Worm (Caenorhabditis elegans): ENCODE measurements around the gene mtl-1.

mtl-1 gene

DNA sequence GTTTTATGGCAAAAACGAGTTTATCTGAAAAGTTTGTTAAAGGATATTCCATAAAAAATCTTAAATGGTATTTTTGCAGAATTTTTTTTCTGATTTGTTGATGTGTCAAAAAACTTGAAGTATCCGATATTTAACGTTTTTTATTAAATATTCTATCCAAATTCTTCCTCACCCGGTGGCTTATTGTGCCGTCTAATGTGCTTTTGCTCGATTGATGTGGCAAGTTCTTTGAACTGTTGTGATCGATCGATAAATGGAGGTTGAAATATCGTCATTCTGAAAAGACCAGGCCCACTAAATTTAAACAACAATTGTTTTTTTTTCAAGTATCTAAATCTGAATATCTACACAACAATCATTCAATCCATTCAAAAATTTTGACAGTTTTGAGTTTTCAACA is 36.5 kb downstream of the mtl-1 start, which contains the start of gene syx-18:
syx-18 (minus strand) TSS at position 276 of the 400 bp plus-strand sequence.
- TF ChIP-seq let-607 (tag; optimal IDR thresholded peaks at IDR 0.05) (peak in 1 of 2 experiments; percentile 38), atf-7 (tag; optimal IDR thresholded peaks at IDR 0.05) (peak; percentile 7), zim-3 (tag; optimal IDR thresholded peaks at IDR 0.05) (no peak), madf-10 (tag; optimal IDR thresholded peaks at IDR 0.05) (no peak), hsf-1 (GFP tag; IDR thresholded peaks at IDR 0.05) (0 out of 2 replicates have a peak, but pooled peaks have one; percentile 48), T26A5.8 (tag; optimal IDR thresholded peaks at IDR 0.05) (no peak), F39B2.1 (GFP tag; IDR thresholded peaks at IDR 0.05) (0 out of 2 replicates have a peak, but pooled peaks have one; percentile 9), lin-35 (GFP tag; optimal IDR thresholded peaks at IDR 0.05) (peak in 2 of 3 experiments; percentile 33 to 43), madf-6 (GFP tag; IDR thresholded peaks at IDR 0.05) (peak; percentile 53), K12H6.12 (tag; optimal IDR thresholded peaks at IDR 0.05) (no peak), ztf-25 (GFP tag; IDR thresholded peaks at IDR 0.05) (no peak), athp-1 (tag; optimal IDR thresholded peaks at IDR 0.05) (peak; percentile 63), nhr-27 (tag; optimal IDR thresholded peaks at IDR 0.05) (no peak), ztf-18 (tag; optimal IDR thresholded peaks at IDR 0.05) (no peak), unc-62 (GFP tag; optimal IDR thresholded peaks at IDR 0.05) (no peak), ztf-22 (GFP tag; optimal IDR thresholded peaks at IDR 0.05) (no peak), him-1 (tag; optimal IDR thresholded peaks at IDR 0.05) (peak; percentile 11), repo-1 (tag; optimal IDR thresholded peaks at IDR 0.05) (peak; percentile 32), B0336.3 (GFP tag; IDR thresholded peaks at IDR 0.05) (peak; percentile 33; the same call in 1 of the 2 replicates), attf-6 (GFP tag; IDR thresholded peaks at IDR 0.05) (no peak), rcor-1 (GFP tag; IDR thresholded peaks at IDR 0.05) (peak; percentile 30; the same call in 1 of the 2 replicates), D2030.7 (GFP tag; IDR thresholded peaks at IDR 0.05) (0 out of 2 replicates have a peak, but pooled peaks have one; percentile 26), ama-1 (optimal IDR thresholded peaks at IDR 0.05) (peak; percentile 18), ama-1 (GFP tag; optimal IDR thresholded peaks at IDR 0.05) (peak in 1 of 2 experiments; percentile 49), B0019.2 (GFP tag; conservative IDR thresholded peaks at IDR 0.05) (no peak), snpc-4 (GFP tag; optimal IDR thresholded peaks at IDR 0.05) (no peak), snpc-4 (tag; optimal IDR thresholded peaks at IDR 0.05) (peak in 1 of 4 experiments; percentile 11), cebp-1 (GFP tag; IDR thresholded peaks at IDR 0.05) (no peak), cebp-1 (tag; optimal IDR thresholded peaks at IDR 0.05) (peak; percentile 34), Y53G8AR.9 (GFP tag; conservative IDR thresholded peaks at IDR 0.05) (peak; percentile 73), mes-4 (tag; optimal IDR thresholded peaks at IDR 0.05) (no peak), tbp1 (GFP tag; optimal IDR thresholded peaks at IDR 0.05) (no peak)

DNA sequence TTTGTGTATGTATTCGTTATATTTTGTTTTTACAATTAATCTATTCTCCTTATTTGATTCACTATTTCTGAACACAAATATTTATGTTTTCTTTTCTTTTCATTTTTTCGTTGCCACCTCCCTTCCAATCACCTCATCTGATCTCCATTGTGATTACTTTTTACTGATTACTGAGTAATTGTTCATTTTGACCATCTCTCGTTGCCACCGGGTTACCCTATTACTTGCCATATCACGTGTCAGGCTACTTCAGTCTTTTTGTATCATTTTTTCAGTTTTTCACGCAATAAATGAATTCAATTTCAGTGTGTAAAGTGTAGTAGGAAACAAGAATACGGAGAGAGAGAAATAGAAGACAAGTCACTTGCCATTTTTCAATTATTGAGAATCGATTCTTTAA is 39.6 kb downstream of the mtl-1 start, which contains the start of gene T10H9.8:
T10H9.8 (plus strand) TSS at position 301 of the 400 bp plus-strand sequence.
- TF ChIP-seq cebp-1 (GFP tag; IDR thresholded peaks at IDR 0.05): no peak
- TF ChIP-seq cebp-1 (tag; optimal IDR thresholded peaks at IDR 0.05): no peak
- TF ChIP-seq snpc-1.3 (tag; optimal IDR thresholded peaks at IDR 0.05; ENCODE audit: insufficient read depth): no peak
- no peak for TF ChIP-seq nfya-1 (tag; optimal IDR thresholded peaks at IDR 0.05; ENCODE audit: borderline replicate concordance, insufficient read depth)
- TF ChIP-seq tbx-9 (tag; optimal IDR thresholded peaks at IDR 0.05; ENCODE audit: borderline replicate concordance): no peak
- peak; percentile 48 for TF ChIP-seq ztf-26 (tag; optimal IDR thresholded peaks at IDR 0.05)

DNA sequence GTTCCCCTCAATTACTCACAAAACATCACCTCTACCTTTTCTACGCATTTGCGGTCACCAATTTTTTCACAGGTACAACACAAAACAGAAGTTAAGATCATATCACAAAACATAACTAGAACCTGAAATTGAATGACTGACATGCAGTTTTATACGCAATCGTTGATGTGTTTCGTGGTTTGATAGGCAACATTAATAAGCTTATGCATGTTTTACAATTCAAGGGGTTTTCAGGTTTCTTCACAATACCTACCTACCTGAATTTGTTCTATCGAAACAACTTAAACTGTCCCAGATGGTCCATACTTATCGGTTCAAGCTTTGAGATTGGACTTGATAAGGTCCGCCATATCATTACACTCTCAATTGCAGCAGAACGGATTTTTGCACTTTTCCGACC is 41.2 kb downstream of the mtl-1 start:
- TF ChIP-seq fkh-3 (tag; optimal IDR thresholded peaks at IDR 0.05) (no peak), Y53F4B.3 (GFP tag; IDR thresholded peaks at IDR 0.05) (no peak), ceh-58 (GFP tag; IDR thresholded peaks at IDR 0.05) (no peak), hmg-1.2 (GFP tag; IDR thresholded peaks at IDR 0.05) (no peak), madf-6 (GFP tag; IDR thresholded peaks at IDR 0.05) (no peak), attf-3 (GFP tag; conservative IDR thresholded peaks at IDR 0.05) (no peak), hlh-26 (GFP tag; conservative IDR thresholded peaks at IDR 0.05) (no peak), B0336.3 (GFP tag; IDR thresholded peaks at IDR 0.05) (no peak), snpc-1.3 (tag; optimal IDR thresholded peaks at IDR 0.05; ENCODE audit: insufficient read depth) (no peak), attf-5 (GFP tag; optimal IDR thresholded peaks at IDR 0.05) (no peak), efl-1 (GFP tag; optimal IDR thresholded peaks at IDR 0.05) (no peak), aptf-3 (GFP tag; IDR thresholded peaks at IDR 0.05) (no peak), egl-44 (GFP tag; IDR thresholded peaks at IDR 0.05) (no peak), ekl-4 (GFP tag; IDR thresholded peaks at IDR 0.05) (no peak), let-526 (GFP tag; IDR thresholded peaks at IDR 0.05) (no peak)

All from whole organism, young adult.